Fruit fly (Drosophila melanogaster) whole organism, embryonic: ENCODE data around the gene CG31776.

Source experiments
- CG1602 ChIP-seq: fragments of 200-800 bp; sonication (Bioruptor generic); optimal IDR thresholded peaks from 3 replicates; lab custom pipeline; 2016; ENCODE audit warnings: missing biosample characterization, missing genetic modification characterization
- CG31365 ChIP-seq: fragments of 200-800 bp; sonication (Bioruptor generic); optimal IDR thresholded peaks from 2 replicates; lab custom pipeline; 2018; ENCODE audit warnings: missing biosample characterization, mild to moderate bottlenecking, missing genetic modification characterization
- CG3407 ChIP-seq: fragments of 200-800 bp; sonication (Bioruptor generic); optimal IDR thresholded peaks from 2 replicates; lab custom pipeline; 2018; ENCODE audit warnings: missing biosample characterization, mild to moderate bottlenecking, missing genetic modification characterization
- CG34422 ChIP-seq: fragments of 200-800 bp; sonication (Bioruptor generic); IDR thresholded peaks from 3 replicates; pipeline ENCODE4 v1.3.6; 2022; ENCODE audit warnings: missing biosample characterization, missing genetic modification characterization
- CG6854 ChIP-seq: fragments of 200-800 bp; sonication (Bioruptor generic); optimal IDR thresholded peaks from 3 replicates; lab custom pipeline; 2017; ENCODE audit warnings: missing biosample characterization, mild to moderate bottlenecking, missing genetic modification characterization
- CG7963 ChIP-seq: fragments of 200-800 bp; sonication (Bioruptor generic); IDR thresholded peaks from 3 replicates; pipeline ENCODE4 v1.3.6; 2022; ENCODE audit warnings: missing biosample characterization, missing genetic modification characterization; ENCODE audit not compliant: partially characterized antibody
- Dfd ChIP-seq, 2 experiments: fragments of >200 bp; optimal IDR thresholded peaks; 2 replicates each; lab custom pipeline; 2017; ENCODE audit warnings: missing biosample characterization in 2 of 2, missing genetic modification characterization in 2 of 2
- Dll ChIP-seq: fragments of 200-800 bp; sonication (Bioruptor generic); IDR thresholded peaks from 4 replicates; pipeline ENCODE4 v1.3.6; 2022; ENCODE audit warnings: missing biosample characterization, missing genetic modification characterization; ENCODE audit not compliant: partially characterized antibody
- H15 ChIP-seq: fragments of 200-800 bp; sonication (Bioruptor generic); IDR thresholded peaks from 3 replicates; pipeline ENCODE4 v1.3.6; 2022; ENCODE audit warnings: missing biosample characterization, missing genetic modification characterization
- Opbp ChIP-seq: fragments of 200-800 bp; sonication (Bioruptor generic); IDR thresholded peaks from 3 replicates; pipeline ENCODE4 v1.3.6; 2022; ENCODE audit warnings: missing biosample characterization, missing genetic modification characterization; ENCODE audit not compliant: partially characterized antibody
- bigmax ChIP-seq: fragments of 200-800 bp; sonication (Bioruptor generic); optimal IDR thresholded peaks from 2 replicates; lab custom pipeline; 2018; ENCODE audit warnings: missing biosample characterization, mild to moderate bottlenecking, missing genetic modification characterization
- dati ChIP-seq: fragments of 200-800 bp; sonication (Bioruptor generic); IDR thresholded peaks from 2 replicates; pipeline ENCODE4 v1.3.6; 2022; ENCODE audit warnings: missing biosample characterization, missing genetic modification characterization
- fd102C ChIP-seq: fragments of 200-800 bp; sonication (Bioruptor generic); optimal IDR thresholded peaks from 2 replicates; lab custom pipeline; 2018; ENCODE audit warnings: missing biosample characterization, mild to moderate bottlenecking, missing genetic modification characterization, moderate library complexity
- inv ChIP-seq: fragments of 200-800 bp; sonication (Bioruptor generic); IDR thresholded peaks from 2 replicates; pipeline ENCODE4 v1.3.6; 2022; ENCODE audit warnings: missing biosample characterization, missing genetic modification characterization; ENCODE audit not compliant: partially characterized antibody

DNA sequence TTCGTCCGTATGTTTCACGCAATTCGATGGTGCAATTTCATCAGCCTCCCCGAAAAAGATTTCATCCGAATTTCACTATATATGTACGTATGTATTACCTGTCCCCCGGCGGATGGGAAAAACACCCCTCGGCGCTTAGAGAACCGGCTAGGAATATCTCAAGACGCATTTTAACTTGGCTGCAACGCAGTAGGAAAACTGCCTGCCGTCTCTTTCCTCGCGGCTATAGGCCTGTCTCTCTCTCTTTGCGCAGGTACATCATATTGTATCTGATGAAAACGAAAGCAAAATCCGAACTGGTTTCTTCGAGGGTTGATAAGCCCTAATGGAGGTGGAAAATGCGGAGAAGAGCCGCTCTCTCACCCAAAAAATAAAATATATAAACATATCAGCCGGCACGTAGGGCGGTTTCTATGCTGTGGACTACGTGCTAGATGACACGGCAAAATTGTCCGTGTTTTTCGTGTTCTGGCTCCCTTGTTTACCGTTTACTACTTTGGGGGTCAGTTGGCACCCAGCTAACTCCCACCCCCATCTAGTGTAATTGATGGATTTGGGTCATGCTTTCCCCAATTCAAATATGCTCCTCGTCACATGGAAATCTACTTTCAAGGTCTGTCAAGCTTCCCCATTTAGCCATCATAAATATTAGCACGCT is 6.5 kb downstream of the CG31776 start:
- no peak for TF ChIP-seq CG3407 (GFP tag; lab: Kevin White, UChicago)
- no peak for TF ChIP-seq CG6854 (GFP tag; lab: Kevin White, UChicago)
- TF ChIP-seq Opbp (GFP tag; lab: Robert Waterston, UW) = no peak
- no peak for TF ChIP-seq CG1602 (GFP tag; lab: Kevin White, UChicago)
- no peak for TF ChIP-seq bigmax (GFP tag; lab: Kevin White, UChicago)
- TF ChIP-seq inv (GFP tag; lab: Robert Waterston, UW) = no peak
- no peak for TF ChIP-seq CG31365
- no peak for TF ChIP-seq H15 (GFP tag; lab: Robert Waterston, UW)
- no peak for TF ChIP-seq Dll (GFP tag; lab: Robert Waterston, UW)
- TF ChIP-seq CG7963 (GFP tag; lab: Robert Waterston, UW) = no peak
- TF ChIP-seq CG34422 (GFP tag; lab: Robert Waterston, UW) = 0 out of 3 replicates have a peak, but pooled peaks have one; percentile 14
- no peak for TF ChIP-seq fd102C (GFP tag; lab: Kevin White, UChicago)
- TF ChIP-seq Dfd (GFP tag; optimal IDR thresholded peaks at IDR 0.05; lab: Kevin White, UChicago) = no peak
- no peak for TF ChIP-seq dati (GFP tag; lab: Robert Waterston, UW)
